Fruit fly (Drosophila melanogaster) whole organism, adult: ENCODE measurements around the gene Septin4.
A peak's percentile ranks its signal among the peaks of the same experiment; 100 is the strongest.

ENCODE experiments used
- CG11617 ChIP-seq: fragments of 200-800 bp; sonication (Bioruptor generic); optimal IDR thresholded peaks from 2 replicates; lab custom pipeline; 2017; ENCODE audit warnings: mild to moderate bottlenecking, missing biosample characterization, missing genetic modification reagents, missing genetic modification characterization
- CG12768 ChIP-seq: fragments of 200-800 bp; sonication (Bioruptor generic); optimal IDR thresholded peaks from 2 replicates; lab custom pipeline; 2017; ENCODE audit warnings: missing biosample characterization, missing genetic modification characterization, mild to moderate bottlenecking, moderate library complexity, missing genetic modification reagents
- CG14711 ChIP-seq: fragments of 200-800 bp; sonication (Bioruptor generic); optimal IDR thresholded peaks from 2 replicates; lab custom pipeline; 2018; ENCODE audit warnings: missing biosample characterization, mild to moderate bottlenecking, missing genetic modification characterization, moderate library complexity
- CG1620 ChIP-seq: fragments of 200-800 bp; sonication (Bioruptor generic); optimal IDR thresholded peaks from 2 replicates; lab custom pipeline; 2016; ENCODE audit warnings: missing biosample characterization, missing genetic modification characterization
- CG33017 ChIP-seq: fragments of 200-800 bp; sonication (Bioruptor generic); optimal IDR thresholded peaks from 2 replicates; lab custom pipeline; 2018; ENCODE audit warnings: missing biosample characterization, mild to moderate bottlenecking, missing genetic modification characterization, moderate library complexity
- CG5204 ChIP-seq: fragments of 200-800 bp; sonication (Bioruptor generic); optimal IDR thresholded peaks from 2 replicates; lab custom pipeline; 2016; ENCODE audit warnings: missing biosample characterization, missing genetic modification characterization
- CG7045 ChIP-seq: fragments of 200-800 bp; sonication (Bioruptor generic); optimal IDR thresholded peaks from 2 replicates; lab custom pipeline; 2017; ENCODE audit warnings: missing biosample characterization, mild to moderate bottlenecking, missing genetic modification characterization
- CG7101 ChIP-seq: fragments of 200-800 bp; sonication (Bioruptor generic); optimal IDR thresholded peaks from 2 replicates; lab custom pipeline; 2018; ENCODE audit warnings: missing biosample characterization, mild to moderate bottlenecking, missing genetic modification characterization, moderate library complexity
- Clk ChIP-seq: fragments of 200-800 bp; sonication (Bioruptor generic); optimal IDR thresholded peaks from 2 replicates; lab custom pipeline; 2017; ENCODE audit warnings: missing biosample characterization, missing genetic modification characterization
- Crg-1 ChIP-seq: fragments of 200-800 bp; sonication (Bioruptor generic); optimal IDR thresholded peaks from 2 replicates; lab custom pipeline; 2016; ENCODE audit warnings: missing biosample characterization, missing genetic modification characterization
- Hr96 ChIP-seq: fragments of 200-800 bp; sonication (Bioruptor generic); optimal IDR thresholded peaks from 2 replicates; lab custom pipeline; 2016; ENCODE audit warnings: missing biosample characterization, missing genetic modification characterization
- Mnt ChIP-seq: fragments of 200-800 bp; sonication (Bioruptor generic); optimal IDR thresholded peaks from 2 replicates; lab custom pipeline; 2016; ENCODE audit warnings: missing biosample characterization, mild to moderate bottlenecking, missing genetic modification characterization
- bab1 ChIP-seq: fragments of 200-800 bp; sonication (Bioruptor generic); optimal IDR thresholded peaks from 3 replicates; lab custom pipeline; 2019; ENCODE audit warnings: missing biosample characterization, mild to moderate bottlenecking, missing genetic modification characterization, moderate library complexity
- cic ChIP-seq: fragments of 200-800 bp; sonication (Bioruptor generic); optimal IDR thresholded peaks from 2 replicates; lab custom pipeline; 2017; ENCODE audit warnings: missing biosample characterization, mild to moderate bottlenecking, missing genetic modification characterization, moderate library complexity
- cnc ChIP-seq, 2 experiments: fragments of >200 bp; optimal IDR thresholded peaks; 2 replicates each; lab custom pipeline; 2017
- kay ChIP-seq: fragments of 200-800 bp; sonication (Bioruptor generic); peaks from one replicate; lab custom pipeline; 2016; ENCODE audit warnings: missing biosample characterization, missing genetic modification characterization, borderline replicate concordance
- ovo ChIP-seq: fragments of 200-800 bp; sonication (Bioruptor generic); optimal IDR thresholded peaks from 2 replicates; lab custom pipeline; 2016; ENCODE audit warnings: missing biosample characterization, missing genetic modification characterization
- pad ChIP-seq: fragments of 200-800 bp; sonication (Bioruptor generic); optimal IDR thresholded peaks from 3 replicates; lab custom pipeline; 2017; ENCODE audit warnings: missing biosample characterization, missing genetic modification characterization, mild to moderate bottlenecking, moderate library complexity, missing genetic modification reagents
- tj ChIP-seq: fragments of 200-800 bp; sonication (Bioruptor generic); optimal IDR thresholded peaks from 3 replicates; lab custom pipeline; 2017; ENCODE audit warnings: missing biosample characterization, mild to moderate bottlenecking, missing genetic modification characterization, moderate library complexity
- toe ChIP-seq: fragments of 200-800 bp; sonication (Bioruptor generic); optimal IDR thresholded peaks from 2 replicates; lab custom pipeline; 2016; ENCODE audit warnings: missing biosample characterization, missing genetic modification characterization

The Septin4 gene

DNA sequence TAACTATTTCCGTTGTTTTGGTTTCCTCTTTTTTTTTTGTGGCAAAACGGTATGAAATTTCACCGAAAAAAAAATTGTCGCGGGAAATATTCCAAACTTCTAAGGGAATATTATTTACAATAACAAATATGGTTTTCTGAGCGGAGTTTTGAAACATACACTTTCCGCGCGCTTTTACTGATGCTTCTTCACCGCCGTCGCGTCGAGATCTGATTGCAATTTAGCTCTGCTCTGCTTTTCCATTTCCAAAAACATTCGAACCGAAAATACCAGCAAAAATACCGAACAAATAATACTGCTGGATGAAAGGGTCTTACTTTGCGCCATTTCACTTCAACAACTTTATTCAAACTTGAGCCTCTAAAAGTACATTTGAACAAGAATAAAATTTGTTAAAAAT, at the start of gene Septin4:
Gene Septin4, minus strand, starts transcription at position 215 of the 400 bp plus-strand sequence.
- TF ChIP-seq kay = peak; percentile 63
- TF ChIP-seq tj (GFP tag; lab: Kevin White, UChicago) = no peak

DNA sequence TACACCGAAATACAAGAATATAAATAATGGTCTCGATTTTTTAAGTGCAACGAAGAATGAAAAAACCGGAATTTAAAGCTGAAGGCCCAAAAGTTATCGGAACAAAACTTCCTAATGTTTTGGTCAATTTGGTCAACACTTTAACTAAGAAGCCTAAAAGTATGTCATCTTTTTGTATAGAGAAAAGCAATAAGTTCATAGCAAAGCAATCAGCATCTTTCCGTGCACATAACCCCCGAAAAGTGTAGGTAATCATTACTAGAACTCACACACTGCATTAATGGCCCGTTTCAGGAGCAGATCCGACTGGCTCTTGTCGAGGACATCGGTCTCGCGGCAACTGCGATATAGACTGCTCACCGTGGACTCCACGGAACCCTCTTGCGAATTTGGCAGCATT, 49.4 kb upstream of the Septin4 start:
- no peak for TF ChIP-seq cnc (optimal IDR thresholded peaks at IDR 0.05; lab: Kevin White, UChicago)
- no peak for TF ChIP-seq Hr96 (GFP tag; lab: Kevin White, UChicago)
- TF ChIP-seq CG11617 (GFP tag; lab: Kevin White, UChicago) = no peak
- no peak for TF ChIP-seq CG1620
- no peak for TF ChIP-seq toe
- no peak for TF ChIP-seq pad (GFP tag; lab: Kevin White, UChicago)
- TF ChIP-seq Clk (GFP tag; lab: Kevin White, UChicago) = no peak
- TF ChIP-seq Mnt = no peak
- TF ChIP-seq CG33017 (tag; lab: Kevin White, UChicago) = no peak
- TF ChIP-seq bab1 (GFP tag; lab: Kevin White, UChicago) = no peak
- no peak for TF ChIP-seq CG5204 (GFP tag; lab: Kevin White, UChicago)
- no peak for TF ChIP-seq CG7045
- no peak for TF ChIP-seq ovo (GFP tag; lab: Kevin White, UChicago)
- TF ChIP-seq CG7101 (tag; lab: Kevin White, UChicago) = no peak
- TF ChIP-seq CG12768 (GFP tag; lab: Kevin White, UChicago) = no peak
- TF ChIP-seq tj (GFP tag; lab: Kevin White, UChicago) = no peak
- TF ChIP-seq Crg-1 (GFP tag; lab: Kevin White, UChicago) = no peak
- no peak for TF ChIP-seq CG14711 (tag; lab: Kevin White, UChicago)

DNA sequence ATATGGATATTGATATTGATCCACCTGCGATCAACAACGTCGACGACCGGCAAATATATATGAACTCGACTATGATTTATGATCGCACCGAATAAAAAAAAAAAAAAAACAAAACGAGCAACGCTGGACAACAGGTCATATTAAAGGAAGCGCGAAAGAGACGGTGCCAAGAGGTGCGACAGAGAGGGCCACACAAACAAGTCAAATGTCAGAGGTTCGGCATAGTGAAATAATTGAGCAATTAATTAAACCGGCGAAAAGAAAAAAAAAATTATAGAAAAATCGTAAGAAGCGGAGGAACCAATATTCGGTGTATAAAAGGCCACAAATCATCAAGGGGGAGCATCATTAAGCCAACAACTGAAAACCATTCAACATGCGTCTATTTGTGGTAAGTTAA, 47.6 kb upstream of the Septin4 start, which contains the start of gene Twdlalpha:
Gene Twdlalpha, plus strand, starts transcription at position 301 of the 400 bp plus-strand sequence.
- TF ChIP-seq CG14711 (tag; lab: Kevin White, UChicago) (no peak), bab1 (GFP tag; lab: Kevin White, UChicago) (no peak), tj (GFP tag; lab: Kevin White, UChicago) (no peak), kay (no peak), CG11617 (GFP tag; lab: Kevin White, UChicago) (no peak), cnc (optimal IDR thresholded peaks at IDR 0.05; lab: Kevin White, UChicago) (no peak), Clk (GFP tag; lab: Kevin White, UChicago) (no peak), toe (no peak)

DNA sequence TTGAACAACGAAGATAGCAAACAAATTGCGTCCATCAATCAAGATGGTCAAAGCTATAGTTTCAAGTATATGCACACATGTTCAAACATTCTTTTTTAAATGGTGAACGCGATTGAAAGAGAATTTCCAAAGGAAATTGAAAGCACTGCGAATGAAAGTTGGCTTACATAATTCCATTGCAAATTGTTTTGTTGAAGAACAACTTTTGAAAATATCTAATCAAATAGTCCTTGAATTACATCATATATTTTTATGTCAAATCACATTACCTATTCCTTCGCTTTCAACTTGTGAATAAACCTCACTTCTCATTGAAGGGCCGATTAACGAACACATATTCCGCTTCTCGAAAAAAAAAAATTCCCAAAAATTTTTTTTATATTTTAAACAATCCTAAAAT, 45.6 kb upstream of the Septin4 start, which contains the start of gene CG32568:
Gene CG32568, plus strand, starts transcription at position 301 of the 400 bp plus-strand sequence.
- TF ChIP-seq ovo (GFP tag; lab: Kevin White, UChicago) = no peak

DNA sequence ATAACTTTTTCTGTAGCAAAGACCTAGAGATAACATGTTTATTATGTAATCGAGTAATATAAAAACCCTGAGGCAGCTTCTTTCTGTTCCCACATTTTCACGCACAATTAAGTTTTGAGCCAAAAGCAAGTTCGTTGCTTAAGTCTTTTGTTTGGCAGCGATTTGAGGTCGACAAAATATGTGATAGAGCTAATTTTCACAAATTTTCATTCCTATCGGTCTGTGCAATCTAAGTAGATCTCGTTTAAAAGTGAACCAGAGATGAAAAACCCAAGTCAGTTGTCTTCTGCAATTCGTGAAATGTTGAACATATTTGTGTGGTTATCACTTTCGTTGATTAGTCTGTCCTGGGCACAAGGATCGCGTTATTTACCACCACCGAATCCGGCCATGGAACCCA, 42.9 kb upstream of the Septin4 start, which contains the start of gene TwdlZ:
Gene TwdlZ, plus strand, starts transcription at position 301 of the 400 bp plus-strand sequence.
- no peak for TF ChIP-seq Crg-1 (GFP tag; lab: Kevin White, UChicago)

DNA sequence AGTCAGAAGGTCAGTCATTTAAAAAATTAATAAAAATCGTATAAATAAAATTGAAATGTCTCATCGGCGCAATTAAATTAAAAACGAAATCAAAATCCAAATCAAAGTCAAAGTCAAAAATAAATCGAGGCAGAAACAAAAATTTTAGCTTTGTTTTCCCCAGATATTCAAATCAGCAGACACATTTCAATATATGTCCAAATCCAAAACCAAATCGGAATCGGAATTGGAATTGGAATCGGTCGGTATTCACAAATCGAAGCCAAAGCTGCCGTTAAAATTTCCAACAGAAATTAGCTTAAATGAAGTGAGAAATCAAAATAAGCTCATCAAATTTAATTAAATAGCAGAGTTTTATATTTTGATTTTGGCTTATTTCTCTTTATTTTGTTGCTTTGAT, 41.2 kb upstream of the Septin4 start:
- TF ChIP-seq cic (GFP tag; lab: Kevin White, UChicago) (no peak), CG11617 (GFP tag; lab: Kevin White, UChicago) (no peak), CG33017 (tag; lab: Kevin White, UChicago) (no peak), CG14711 (tag; lab: Kevin White, UChicago) (no peak), CG7101 (tag; lab: Kevin White, UChicago) (no peak), CG12768 (GFP tag; lab: Kevin White, UChicago) (no peak)

DNA sequence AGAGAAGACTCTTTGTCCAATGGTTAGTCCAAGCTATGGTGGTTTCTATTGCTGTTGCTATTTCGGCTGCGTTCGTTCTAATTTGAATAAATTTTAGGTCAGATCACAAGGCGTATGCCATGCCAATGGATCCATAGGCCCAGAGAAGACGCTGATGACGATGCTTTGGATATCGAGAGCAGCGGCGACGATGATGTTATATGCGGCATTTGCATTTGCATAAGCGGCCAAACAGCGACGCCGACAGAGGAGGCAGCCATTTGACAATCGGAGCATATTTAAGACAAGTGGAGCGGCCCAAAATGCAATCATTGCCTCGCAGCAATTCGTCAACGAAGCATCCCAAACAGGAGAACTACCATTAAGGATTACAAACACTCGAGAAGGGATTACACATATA, 39.7 kb upstream of the Septin4 start, which contains the start of gene TwdlY:
Gene TwdlY, plus strand, starts transcription at position 301 of the 400 bp plus-strand sequence.
- TF ChIP-seq Mnt = no peak
- TF ChIP-seq CG5204 (GFP tag; lab: Kevin White, UChicago) = no peak
- no peak for TF ChIP-seq kay
- no peak for TF ChIP-seq CG11617 (GFP tag; lab: Kevin White, UChicago)
- no peak for TF ChIP-seq Hr96 (GFP tag; lab: Kevin White, UChicago)
- TF ChIP-seq CG1620 = no peak
- no peak for TF ChIP-seq toe
- no peak for TF ChIP-seq bab1 (GFP tag; lab: Kevin White, UChicago)
- TF ChIP-seq Clk (GFP tag; lab: Kevin White, UChicago) = no peak
- no peak for TF ChIP-seq cnc (optimal IDR thresholded peaks at IDR 0.05; lab: Kevin White, UChicago)
- no peak for TF ChIP-seq CG7101 (tag; lab: Kevin White, UChicago)
- no peak for TF ChIP-seq tj (GFP tag; lab: Kevin White, UChicago)
- TF ChIP-seq ovo (GFP tag; lab: Kevin White, UChicago) = no peak
- no peak for TF ChIP-seq cic (GFP tag; lab: Kevin White, UChicago)

DNA sequence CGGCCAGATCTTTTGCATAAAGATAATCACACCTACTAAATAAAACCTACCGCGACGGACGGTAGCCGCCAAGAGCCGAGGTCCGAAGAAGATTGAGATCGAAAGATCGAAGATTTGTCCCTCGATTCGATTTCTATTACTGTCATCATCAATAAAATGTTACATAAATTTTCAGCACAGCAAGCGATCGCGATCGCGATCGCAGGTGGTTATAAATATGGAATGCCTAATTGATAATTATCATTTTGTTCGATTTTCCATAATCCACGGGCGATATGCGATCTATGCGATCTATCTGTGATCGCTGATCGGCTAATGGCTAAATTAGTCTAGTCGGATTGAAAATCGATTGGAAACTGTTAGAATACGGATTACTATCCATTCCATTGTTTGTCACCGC, 38.3 kb upstream of the Septin4 start:
- TF ChIP-seq tj (GFP tag; lab: Kevin White, UChicago) = no peak
- TF ChIP-seq Crg-1 (GFP tag; lab: Kevin White, UChicago) = no peak
- TF ChIP-seq Clk (GFP tag; lab: Kevin White, UChicago) = no peak
- TF ChIP-seq cnc (optimal IDR thresholded peaks at IDR 0.05; lab: Kevin White, UChicago) = no peak
- TF ChIP-seq CG1620 = no peak
- TF ChIP-seq toe = no peak
- no peak for TF ChIP-seq ovo (GFP tag; lab: Kevin White, UChicago)
- no peak for TF ChIP-seq bab1 (GFP tag; lab: Kevin White, UChicago)
- TF ChIP-seq cic (GFP tag; lab: Kevin White, UChicago) = no peak
- TF ChIP-seq CG12768 (GFP tag; lab: Kevin White, UChicago) = no peak
- TF ChIP-seq CG7101 (tag; lab: Kevin White, UChicago) = no peak
